Fruit fly (Drosophila melanogaster) whole organism, embryonic: ENCODE data around the gene Nos.

ENCODE experiments used
- BtbVII ChIP-seq: fragments of 200-800 bp; sonication (Bioruptor generic); optimal IDR thresholded peaks from 3 replicates; lab custom pipeline; 2017; ENCODE audit warnings: missing biosample characterization, mild to moderate bottlenecking, missing genetic modification characterization
- CG10209 ChIP-seq: fragments of 200-800 bp; sonication (Bioruptor generic); optimal IDR thresholded peaks from 3 replicates; lab custom pipeline; 2017; ENCODE audit warnings: missing biosample characterization, mild to moderate bottlenecking, missing genetic modification characterization, missing genetic modification reagents
- CG1024 ChIP-seq: fragments of 200-800 bp; sonication (Bioruptor generic); IDR thresholded peaks from 2 replicates; pipeline ENCODE4 v1.3.6; 2022; ENCODE audit warnings: missing biosample characterization, missing genetic modification characterization
- CG10267 ChIP-seq: fragments of 200-800 bp; sonication (Bioruptor generic); optimal IDR thresholded peaks from 2 replicates; lab custom pipeline; 2018; ENCODE audit warnings: missing biosample characterization, mild to moderate bottlenecking, missing genetic modification characterization, moderate library complexity
- CG10431 ChIP-seq: fragments of 200-800 bp; sonication (Bioruptor generic); optimal IDR thresholded peaks from 3 replicates; lab custom pipeline; 2018; ENCODE audit warnings: missing biosample characterization, mild to moderate bottlenecking, missing genetic modification characterization
- CG11695 ChIP-seq: fragments of 200-800 bp; sonication (Bioruptor generic); IDR thresholded peaks from 3 replicates; pipeline ENCODE4 v1.3.6; 2022; ENCODE audit warnings: missing biosample characterization, missing genetic modification characterization
- CG11723 ChIP-seq: fragments of 200-800 bp; sonication (Bioruptor generic); optimal IDR thresholded peaks from 2 replicates; lab custom pipeline; 2017; ENCODE audit warnings: missing biosample characterization, mild to moderate bottlenecking, missing genetic modification characterization
- CG12236 ChIP-seq: fragments of 200-800 bp; sonication (Bioruptor generic); optimal IDR thresholded peaks from 2 replicates; lab custom pipeline; 2016; ENCODE audit warnings: missing biosample characterization, missing genetic modification characterization
- CG13287 ChIP-seq: fragments of 200-800 bp; sonication (Bioruptor generic); IDR thresholded peaks from 2 replicates; pipeline ENCODE4 v1.3.6; 2022; ENCODE audit warnings: missing biosample characterization, missing genetic modification characterization; ENCODE audit not compliant: partially characterized antibody
- CG13624 ChIP-seq: fragments of 200-800 bp; sonication (Bioruptor generic); optimal IDR thresholded peaks from 2 replicates; lab custom pipeline; 2016; ENCODE audit warnings: missing biosample characterization, missing genetic modification characterization
- CG14667 ChIP-seq: fragments of 200-800 bp; sonication (Bioruptor generic); IDR thresholded peaks from 2 replicates; pipeline ENCODE4 v1.3.6; 2022; ENCODE audit warnings: missing biosample characterization, missing genetic modification characterization
- CG15479 ChIP-seq: fragments of 200-800 bp; sonication (Bioruptor generic); optimal IDR thresholded peaks from 3 replicates; lab custom pipeline; 2019; ENCODE audit warnings: missing biosample characterization, mild to moderate bottlenecking, missing genetic modification characterization, moderate library complexity
- CG15514 ChIP-seq: fragments of 200-800 bp; sonication (Bioruptor generic); optimal IDR thresholded peaks from 3 replicates; lab custom pipeline; 2017; ENCODE audit warnings: missing biosample characterization, missing genetic modification characterization, mild to moderate bottlenecking, moderate library complexity, missing genetic modification reagents
- CG1603 ChIP-seq: fragments of 200-800 bp; sonication (Bioruptor generic); optimal IDR thresholded peaks from 2 replicates; lab custom pipeline; 2019; ENCODE audit warnings: missing biosample characterization, mild to moderate bottlenecking, missing genetic modification characterization, moderate library complexity
- CG16779 ChIP-seq: fragments of 200-800 bp; sonication (Bioruptor generic); IDR thresholded peaks from 2 replicates; pipeline ENCODE4 v1.3.6; 2022; ENCODE audit warnings: missing biosample characterization, missing genetic modification characterization
- CG17829 ChIP-seq: fragments of 200-800 bp; optimal IDR thresholded peaks from 2 replicates; lab custom pipeline; 2019; ENCODE audit warnings: missing biosample characterization, mild to moderate bottlenecking, missing genetic modification characterization, moderate library complexity
- CG1832 ChIP-seq: fragments of 200-800 bp; sonication (Bioruptor generic); optimal IDR thresholded peaks from 2 replicates; lab custom pipeline; 2017; ENCODE audit warnings: missing biosample characterization, mild to moderate bottlenecking, missing genetic modification characterization, inconsistent platforms
- CG30020 ChIP-seq: fragments of 200-800 bp; optimal IDR thresholded peaks from 2 replicates; lab custom pipeline; 2019; ENCODE audit warnings: missing biosample characterization, mild to moderate bottlenecking, missing genetic modification characterization, moderate library complexity
- CG3838 ChIP-seq: fragments of 200-800 bp; sonication (Bioruptor generic); optimal IDR thresholded peaks from 3 replicates; lab custom pipeline; 2016; ENCODE audit warnings: missing biosample characterization, missing genetic modification characterization
- CG3995 ChIP-seq: fragments of 200-800 bp; sonication (Bioruptor generic); optimal IDR thresholded peaks from 3 replicates; lab custom pipeline; 2016; ENCODE audit warnings: missing biosample characterization, missing genetic modification characterization
- CG5245 ChIP-seq: fragments of 200-800 bp; sonication (Bioruptor generic); optimal IDR thresholded peaks from 3 replicates; lab custom pipeline; 2016; ENCODE audit warnings: missing biosample characterization, missing genetic modification characterization
- CG9797 ChIP-seq: fragments of 200-800 bp; sonication (Bioruptor generic); optimal IDR thresholded peaks from 3 replicates; lab custom pipeline; 2018; ENCODE audit warnings: missing biosample characterization, mild to moderate bottlenecking, missing genetic modification characterization
- CTCF ChIP-seq: fragments of 200-800 bp; sonication (Bioruptor generic); optimal IDR thresholded peaks from 2 replicates; lab custom pipeline; 2017; ENCODE audit warnings: missing biosample characterization, mild to moderate bottlenecking, missing genetic modification characterization, moderate library complexity
- Dp ChIP-seq: fragments of 200-800 bp; sonication (Bioruptor generic); optimal IDR thresholded peaks from 2 replicates; lab custom pipeline; 2018; ENCODE audit warnings: missing biosample characterization, mild to moderate bottlenecking, missing genetic modification characterization, moderate library complexity
- Dref ChIP-seq: fragments of 200-800 bp; sonication (Bioruptor generic); IDR thresholded peaks from 2 replicates; pipeline ENCODE4 v1.3.6; 2022; ENCODE audit warnings: missing biosample characterization, missing genetic modification characterization
- Ets97D ChIP-seq: fragments of 200-800 bp; sonication (Bioruptor generic); optimal IDR thresholded peaks from 3 replicates; lab custom pipeline; 2016; ENCODE audit warnings: missing biosample characterization, missing genetic modification characterization
- H15 ChIP-seq: fragments of 200-800 bp; sonication (Bioruptor generic); IDR thresholded peaks from 3 replicates; pipeline ENCODE4 v1.3.6; 2022; ENCODE audit warnings: missing biosample characterization, missing genetic modification characterization
- Med ChIP-seq: fragments of 200-800 bp; sonication (Bioruptor generic); peaks from one replicate; lab custom pipeline; 2016; ENCODE audit warnings: missing biosample characterization, missing genetic modification characterization, mild to moderate bottlenecking, inconsistent platforms, moderate library complexity
- Mes4 ChIP-seq: fragments of 200-800 bp; sonication (Bioruptor generic); optimal IDR thresholded peaks from 2 replicates; lab custom pipeline; 2016; ENCODE audit warnings: missing biosample characterization, missing genetic modification characterization
- Scr ChIP-seq: fragments of 200-800 bp; sonication (Bioruptor generic); IDR thresholded peaks from 2 replicates; pipeline ENCODE4 v1.3.6; 2022; ENCODE audit warnings: missing biosample characterization, missing genetic modification characterization; ENCODE audit not compliant: partially characterized antibody
- Xbp1 ChIP-seq: fragments of 200-800 bp; sonication (Bioruptor generic); optimal IDR thresholded peaks from 3 replicates; lab custom pipeline; 2016; ENCODE audit warnings: missing biosample characterization, mild to moderate bottlenecking, missing genetic modification characterization
- YL-1 ChIP-seq: fragments of 200-800 bp; sonication (Bioruptor generic); optimal IDR thresholded peaks from 3 replicates; lab custom pipeline; 2017; ENCODE audit warnings: missing biosample characterization, mild to moderate bottlenecking, missing genetic modification characterization
- corto ChIP-seq: fragments of 200-800 bp; sonication (Bioruptor generic); optimal IDR thresholded peaks from 2 replicates; lab custom pipeline; 2016; ENCODE audit warnings: missing biosample characterization, mild to moderate bottlenecking, missing genetic modification characterization, moderate library complexity
- dmrt11E ChIP-seq: fragments of 200-800 bp; sonication (Bioruptor generic); optimal IDR thresholded peaks from 3 replicates; lab custom pipeline; 2018; ENCODE audit warnings: missing biosample characterization, mild to moderate bottlenecking, missing genetic modification characterization, moderate library complexity
- gfzf ChIP-seq: fragments of 200-800 bp; sonication (Bioruptor generic); optimal IDR thresholded peaks from 2 replicates; lab custom pipeline; 2016; ENCODE audit warnings: missing biosample characterization, mild to moderate bottlenecking, missing genetic modification characterization, moderate library complexity
- hkb ChIP-seq, 2 experiments: fragments of 200-800 bp in 1 of 2; fragments of >200 bp in 1 of 2; sonication (Bioruptor generic) in 1 of 2; IDR thresholded peaks in 1 of 2; optimal IDR thresholded peaks in 1 of 2; 2 replicates each; pipeline versions ENCODE4 v1.3.6 to Lab custom; 2017 to 2022; ENCODE audit warnings: missing biosample characterization in 1 of 2, missing genetic modification characterization in 1 of 2
- nerfin-1 ChIP-seq: fragments of 200-800 bp; sonication (Bioruptor generic); optimal IDR thresholded peaks from 3 replicates; lab custom pipeline; 2019; ENCODE audit warnings: missing biosample characterization, mild to moderate bottlenecking, missing genetic modification characterization, moderate library complexity
- onecut ChIP-seq: fragments of 200-800 bp; sonication (Bioruptor generic); IDR thresholded peaks from 2 replicates; pipeline ENCODE4 v1.3.6; 2022; ENCODE audit warnings: missing biosample characterization, missing genetic modification characterization
- pb ChIP-seq: fragments of 200-800 bp; sonication (Bioruptor generic); optimal IDR thresholded peaks from 3 replicates; lab custom pipeline; 2016; ENCODE audit warnings: missing biosample characterization, missing genetic modification characterization
- pfk ChIP-seq: fragments of 200-800 bp; sonication (Bioruptor generic); optimal IDR thresholded peaks from 2 replicates; lab custom pipeline; 2018; ENCODE audit warnings: missing biosample characterization, mild to moderate bottlenecking, missing genetic modification characterization, moderate library complexity
- pho ChIP-seq: fragments of 200-800 bp; sonication (Bioruptor generic); optimal IDR thresholded peaks from 2 replicates; lab custom pipeline; 2016; ENCODE audit warnings: missing biosample characterization, missing genetic modification characterization
- phol ChIP-seq: fragments of 200-800 bp; sonication (Bioruptor generic); optimal IDR thresholded peaks from 3 replicates; lab custom pipeline; 2018; ENCODE audit warnings: missing biosample characterization, mild to moderate bottlenecking, missing genetic modification characterization, moderate library complexity
- pros ChIP-seq: fragments of 200-800 bp; sonication (Bioruptor generic); optimal IDR thresholded peaks from 3 replicates; lab custom pipeline; 2019; ENCODE audit warnings: missing biosample characterization, mild to moderate bottlenecking, missing genetic modification characterization, moderate library complexity
- psq ChIP-seq: fragments of 200-800 bp; sonication (Bioruptor generic); optimal IDR thresholded peaks from 2 replicates; lab custom pipeline; 2017; ENCODE audit warnings: missing biosample characterization, missing genetic modification characterization
- pzg ChIP-seq: fragments of 200-800 bp; sonication (Bioruptor generic); optimal IDR thresholded peaks from 3 replicates; lab custom pipeline; 2018; ENCODE audit warnings: missing biosample characterization, mild to moderate bottlenecking, missing genetic modification characterization, moderate library complexity
- run ChIP-seq: fragments of 200-800 bp; sonication (Bioruptor generic); optimal IDR thresholded peaks from 3 replicates; lab custom pipeline; 2018; ENCODE audit warnings: missing biosample characterization, mild to moderate bottlenecking, missing genetic modification characterization
- stwl ChIP-seq: fragments of 200-800 bp; sonication (Bioruptor generic); optimal IDR thresholded peaks from 3 replicates; lab custom pipeline; 2018; ENCODE audit warnings: missing biosample characterization, mild to moderate bottlenecking, missing genetic modification characterization, moderate library complexity
- tna ChIP-seq: fragments of 200-800 bp; sonication (Bioruptor generic); IDR thresholded peaks from 2 replicates; pipeline ENCODE4 v1.3.6; 2022; ENCODE audit warnings: missing biosample characterization, missing genetic modification characterization; ENCODE audit not compliant: partially characterized antibody
- trem ChIP-seq: fragments of 200-800 bp; optimal IDR thresholded peaks from 3 replicates; lab custom pipeline; 2019; ENCODE audit warnings: missing biosample characterization, mild to moderate bottlenecking, missing genetic modification characterization, moderate library complexity
- ttk ChIP-seq: fragments of 200-800 bp; sonication (Bioruptor generic); IDR thresholded peaks from 2 replicates; pipeline ENCODE4 v2.1.2; 2022; ENCODE audit warnings: missing biosample characterization, missing genetic modification characterization

Nos gene

dm6 chr2L:10842326-10842725 is 5.0 kb upstream of the Nos start, which contains the start of gene CG6700 (continued):
- TF ChIP-seq Scr (GFP tag; lab: Robert Waterston, UW) (peak; percentile 40), CG12236 (no peak), tna (GFP tag; lab: Robert Waterston, UW) (0 out of 2 replicates have a peak, but pooled peaks have one; percentile 30), CG9797 (GFP tag; lab: Kevin White, UChicago) (peak; percentile 75), pfk (GFP tag; lab: Kevin White, UChicago) (peak; percentile 90), CTCF (GFP tag; lab: Kevin White, UChicago) (no peak), hkb (optimal IDR thresholded peaks at IDR 0.05; lab: Kevin White, UChicago) (no peak), hkb (GFP tag; IDR thresholded peaks at IDR 0.05; lab: Robert Waterston, UW) (0 out of 2 replicates have a peak, but pooled peaks have one; percentile 17), CG10431 (GFP tag; lab: Kevin White, UChicago) (no peak), CG30020 (peak; percentile 67), pros (GFP tag; lab: Kevin White, UChicago) (peak; percentile 65), phol (tag; lab: Kevin White, UChicago) (peak; percentile 98), Ets97D (GFP tag; lab: Kevin White, UChicago) (peak; percentile 17), gfzf (GFP tag; lab: Kevin White, UChicago) (peak; percentile 82), CG3838 (GFP tag; lab: Kevin White, UChicago) (no peak), psq (GFP tag; lab: Kevin White, UChicago) (peak; percentile 11), stwl (tag; lab: Kevin White, UChicago) (peak; percentile 46), pb (GFP tag; lab: Kevin White, UChicago) (no peak), onecut (GFP tag; lab: Robert Waterston, UW) (peak; percentile 93), CG15479 (GFP tag; lab: Kevin White, UChicago) (peak; percentile 30), nerfin-1 (tag; lab: Kevin White, UChicago) (peak; percentile 98), CG17829 (peak; percentile 9), CG1024 (GFP tag; lab: Robert Waterston, UW) (no peak), YL-1 (GFP tag; lab: Kevin White, UChicago) (peak; percentile 98), CG15514 (peak; percentile 58), CG11695 (GFP tag; lab: Robert Waterston, UW) (peak; percentile 42; the same call in 2 of the 3 replicates), pzg (GFP tag; lab: Kevin White, UChicago) (peak; percentile 64), CG1832 (GFP tag; lab: Kevin White, UChicago) (no peak), Mes4 (GFP tag; lab: Kevin White, UChicago) (no peak), ttk (GFP tag; lab: Robert Waterston, UW) (no peak), CG5245 (GFP tag; lab: Kevin White, UChicago) (no peak), CG10267 (tag; lab: Kevin White, UChicago) (peak; percentile 32), CG16779 (GFP tag; lab: Robert Waterston, UW) (no peak), CG11723 (no peak), Xbp1 (GFP tag; lab: Kevin White, UChicago) (no peak), Dp (GFP tag; lab: Kevin White, UChicago) (peak; percentile 92), BtbVII (GFP tag; lab: Kevin White, UChicago) (no peak), run (tag; lab: Kevin White, UChicago) (no peak), corto (GFP tag; lab: Kevin White, UChicago) (no peak), H15 (GFP tag; lab: Robert Waterston, UW) (no peak), CG13287 (GFP tag; lab: Robert Waterston, UW) (peak; percentile 45), Med (GFP tag; lab: Kevin White, UChicago) (peak; percentile 71), pho (GFP tag; lab: Kevin White, UChicago) (no peak), trem (tag; lab: Kevin White, UChicago) (peak; percentile 55), CG3995 (GFP tag; lab: Kevin White, UChicago) (peak; percentile 20), dmrt11E (tag; lab: Kevin White, UChicago) (no peak), CG13624 (GFP tag; lab: Kevin White, UChicago) (peak; percentile 28), CG10209 (GFP tag; lab: Kevin White, UChicago) (no peak), CG14667 (no peak), Dref (peak; percentile 59), CG1603 (tag; lab: Kevin White, UChicago) (no peak)
